Fruit fly (Drosophila melanogaster) Kc167 (cell line): Measurements from ENCODE around the gene IFT46.

Experiments
- Myc ChIP-seq: fragments of >200 bp; optimal IDR thresholded peaks from 2 replicates; lab custom pipeline; 2017; ENCODE audit warnings: missing external identifiers
- Sin3A ChIP-seq: fragments of >200 bp; optimal IDR thresholded peaks from 2 replicates; lab custom pipeline; 2018; ENCODE audit warnings: missing external identifiers
- h ChIP-seq: fragments of >200 bp; optimal IDR thresholded peaks from 3 replicates; lab custom pipeline; 2018; ENCODE audit warnings: missing external identifiers
- insv ChIP-seq: fragments of >200 bp; optimal IDR thresholded peaks from 3 replicates; lab custom pipeline; 2018; ENCODE audit warnings: missing external identifiers
- psq ChIP-seq: fragments of >200 bp; optimal IDR thresholded peaks from 2 replicates; lab custom pipeline; 2017; ENCODE audit warnings: missing external identifiers
- ttk ChIP-seq: sonication (Bioruptor generic); optimal IDR thresholded peaks from 2 replicates; lab custom pipeline; 2017; ENCODE audit warnings: missing external identifiers

The IFT46 gene

DNA sequence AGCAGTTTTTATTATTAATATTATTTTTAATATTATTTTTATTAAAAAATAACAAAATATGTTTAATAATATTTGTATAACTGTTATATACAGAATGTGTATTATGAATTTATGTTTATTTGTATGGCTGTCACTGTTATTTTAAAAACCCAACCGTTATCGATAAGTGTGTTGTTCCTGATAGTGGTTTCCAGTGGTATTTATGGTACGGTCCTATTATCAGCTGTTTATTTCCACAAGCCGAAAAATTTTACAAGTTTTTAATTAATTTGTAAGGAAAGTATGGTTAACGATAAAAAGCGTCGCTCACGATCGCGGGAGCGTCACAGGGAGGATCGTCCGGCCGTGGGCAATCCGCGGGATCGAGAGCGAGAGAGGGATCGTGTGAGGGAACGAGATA is 9.3 kb downstream of the IFT46 start, which contains the start of gene CG10333:
Gene CG10333, plus strand, starts transcription at position 191 of the 400 bp plus-strand sequence.
- TF ChIP-seq psq (lab: Kevin White, UChicago), result no peak

DNA sequence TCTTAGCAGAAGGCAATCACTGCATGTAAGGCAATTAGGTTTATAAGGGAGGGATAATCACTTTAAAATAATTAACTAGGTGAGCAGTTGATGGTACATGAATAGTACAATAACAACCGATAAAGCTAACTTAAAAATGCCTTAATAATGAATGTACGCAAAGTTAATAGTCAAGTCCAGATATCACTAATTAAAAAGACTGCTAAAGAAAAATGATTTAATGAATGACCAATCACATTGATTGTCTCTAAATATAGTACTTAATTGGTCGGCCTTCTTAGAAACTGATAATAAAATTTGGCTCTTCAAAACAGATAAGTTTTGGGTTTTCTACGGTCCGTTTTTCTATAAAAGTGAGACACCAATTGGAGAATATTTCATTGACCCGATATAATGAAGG is 10.4 kb downstream of the IFT46 start, which contains the start of gene CG31789:
Gene CG31789, plus strand, starts transcription at position 380 of the 400 bp plus-strand sequence.
- TF ChIP-seq h (no peak), Sin3A (lab: Kevin White, UChicago) (no peak), insv (no peak), psq (lab: Kevin White, UChicago) (no peak), Myc (lab: Kevin White, UChicago) (no peak), ttk (lab: Kevin White, UChicago) (no peak)

DNA sequence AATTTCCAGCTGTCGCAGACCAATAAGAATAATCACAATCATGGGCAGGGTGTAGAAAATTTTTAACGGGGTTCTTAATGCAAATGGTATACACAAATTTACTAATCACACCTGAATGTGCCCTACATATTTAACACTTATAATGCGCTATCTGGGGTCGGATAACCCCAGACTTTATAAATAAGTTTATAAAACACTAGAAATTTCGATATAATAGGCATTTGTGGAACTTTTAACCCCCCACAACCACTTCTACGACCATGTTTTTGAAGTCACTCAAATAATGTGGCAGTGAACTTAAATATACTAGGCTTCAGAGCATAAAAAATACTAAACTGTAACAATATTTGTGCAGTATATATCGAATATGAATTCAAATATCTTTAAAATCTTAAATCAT is 10.9 kb downstream of the IFT46 start, which contains the start of gene CG10413:
Gene CG10413, minus strand, starts transcription at position 264 of the 400 bp plus-strand sequence.
- TF ChIP-seq Myc (lab: Kevin White, UChicago) (no peak), insv (no peak), psq (lab: Kevin White, UChicago) (no peak), Sin3A (lab: Kevin White, UChicago) (no peak), ttk (lab: Kevin White, UChicago) (no peak), h (no peak)

DNA sequence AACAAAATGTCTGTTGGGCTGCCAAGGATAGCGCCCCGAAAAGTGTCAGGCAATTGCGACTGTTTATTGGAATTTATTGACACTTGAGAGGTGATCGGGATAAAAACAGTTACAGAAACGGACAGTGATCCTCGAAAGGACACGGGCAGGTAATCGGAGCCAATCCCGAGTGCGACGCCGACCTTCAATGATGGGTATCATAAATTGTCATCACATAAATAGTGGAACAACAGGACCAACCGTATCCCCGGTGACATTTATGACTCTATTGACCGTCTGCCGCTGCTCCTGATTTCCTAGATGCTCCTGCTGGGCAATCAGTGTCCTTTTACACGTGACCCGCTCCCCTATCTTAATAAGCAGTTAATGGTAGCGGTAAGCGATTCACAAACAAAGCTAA is 16.8 kb downstream of the IFT46 start:
- TF ChIP-seq Myc (lab: Kevin White, UChicago) (no peak), Sin3A (lab: Kevin White, UChicago) (no peak), h (no peak), insv (no peak), ttk (lab: Kevin White, UChicago) (no peak), psq (lab: Kevin White, UChicago) (no peak)

DNA sequence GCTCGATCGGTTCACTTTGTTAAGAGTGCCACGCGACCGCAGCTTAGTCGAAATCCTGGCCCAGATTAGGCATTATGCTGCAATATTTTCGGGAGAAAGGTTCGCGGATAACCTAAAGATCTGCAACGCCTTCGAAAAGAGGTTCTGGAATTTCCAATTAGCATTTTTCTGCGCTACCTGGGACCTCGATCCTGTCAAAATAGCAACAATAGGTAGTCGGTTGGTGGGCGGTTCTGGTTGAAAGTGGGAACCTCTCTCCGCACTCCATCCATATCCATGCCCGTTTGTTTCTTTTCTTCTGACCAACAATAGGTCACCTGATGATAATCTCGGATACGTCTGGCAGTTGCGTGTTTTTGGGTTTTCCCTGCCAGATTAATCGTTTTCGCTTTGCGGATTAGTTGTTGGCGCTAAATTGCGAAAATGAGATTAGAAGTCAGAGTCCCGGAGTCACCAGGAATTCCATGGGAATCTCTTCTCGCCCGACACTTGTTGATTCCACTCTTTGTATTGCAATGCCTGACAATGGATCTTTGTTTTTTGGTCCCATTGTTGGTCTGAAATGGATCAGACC is 17.7 kb downstream of the IFT46 start:
- no peak for TF ChIP-seq Myc (lab: Kevin White, UChicago)
- no peak for TF ChIP-seq Sin3A (lab: Kevin White, UChicago)
- no peak for TF ChIP-seq psq (lab: Kevin White, UChicago)
- no peak for TF ChIP-seq insv
- no peak for TF ChIP-seq ttk (lab: Kevin White, UChicago)
- no peak for TF ChIP-seq h

DNA sequence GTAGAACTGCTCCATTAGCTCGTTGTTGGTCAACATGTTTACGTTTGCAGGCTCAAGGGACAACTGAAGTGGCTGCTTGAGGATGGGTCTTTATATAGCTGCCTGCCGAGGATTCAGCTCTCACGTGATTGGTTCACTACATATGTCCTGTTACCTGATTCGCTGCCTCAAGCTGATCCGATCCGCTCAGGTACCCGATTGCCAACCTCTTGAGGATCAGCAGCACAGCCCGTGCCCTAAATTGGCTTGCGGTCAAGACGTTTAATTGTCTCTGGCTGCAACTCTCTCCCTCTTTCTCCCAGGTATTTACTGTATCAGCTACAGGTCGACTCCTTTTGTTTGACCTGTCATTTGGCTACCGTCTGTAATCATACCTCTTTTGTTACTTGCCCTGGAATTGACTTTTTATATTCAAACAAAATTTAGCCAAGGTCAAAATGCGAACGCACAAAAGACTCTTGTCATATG is 19.0 kb downstream of the IFT46 start, which contains the start of gene amos:
Gene amos, minus strand, starts transcription at position 51 of the 468 bp plus-strand sequence.
- TF ChIP-seq insv, result no peak
- TF ChIP-seq ttk (lab: Kevin White, UChicago), result no peak

DNA sequence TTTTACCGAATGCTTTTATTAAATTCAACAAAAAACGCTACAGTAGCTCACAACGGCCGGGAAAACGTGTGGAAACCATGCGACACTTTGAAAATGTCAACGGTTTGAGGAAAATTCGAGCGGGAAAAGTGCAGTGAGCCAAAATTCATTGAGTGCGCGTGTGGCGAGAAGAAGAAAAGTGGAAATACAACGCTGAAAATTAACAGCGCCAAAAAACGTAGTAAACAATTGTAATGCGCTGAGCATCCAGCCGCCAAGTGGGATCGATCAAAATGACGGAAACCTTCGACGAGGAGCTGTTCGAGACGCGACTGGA is 25.0 kb downstream of the IFT46 start:
- TF ChIP-seq Sin3A (lab: Kevin White, UChicago) (no peak), insv (no peak), h (no peak), ttk (lab: Kevin White, UChicago) (no peak), Myc (lab: Kevin White, UChicago) (no peak), psq (lab: Kevin White, UChicago) (no peak)

DNA sequence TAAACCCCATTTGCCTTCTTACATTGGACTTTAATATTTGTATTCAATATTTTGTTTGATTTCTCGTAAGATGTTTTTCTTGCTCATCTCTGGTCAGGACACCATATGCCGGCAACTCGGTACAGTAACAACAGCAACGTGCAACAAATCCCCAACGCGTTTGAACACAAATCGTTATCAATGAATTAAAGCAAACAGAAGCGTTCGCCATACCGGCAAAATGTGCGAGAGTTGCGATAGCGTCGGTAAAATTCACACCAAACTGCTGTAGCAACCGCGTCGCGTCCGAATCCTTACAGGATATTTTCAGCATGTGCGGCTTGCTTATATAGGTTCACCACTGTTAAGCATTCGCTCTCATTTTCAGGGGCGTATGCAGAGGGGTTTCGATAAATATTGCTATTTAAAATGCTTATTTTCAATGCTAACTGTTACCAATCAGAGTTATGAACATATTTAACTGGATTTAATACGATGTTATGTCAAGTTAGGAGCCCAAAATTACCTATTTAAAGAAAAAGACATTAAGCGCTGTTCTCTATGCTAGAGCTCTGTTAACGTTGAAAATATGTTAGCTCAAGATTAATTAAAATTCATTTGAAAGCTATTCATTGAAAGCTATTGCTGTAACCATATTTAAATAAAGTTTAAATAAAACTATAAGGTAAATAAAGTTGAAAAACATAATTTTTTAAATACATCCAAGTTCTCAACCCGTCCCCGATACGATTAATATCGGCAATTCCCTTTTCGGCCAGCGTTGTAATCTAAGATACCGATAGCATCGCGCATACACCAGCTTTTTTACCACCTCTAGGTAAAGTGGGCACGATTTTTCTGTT is 25.6 kb downstream of the IFT46 start, which contains the start of the genes Pde11 and CG15160:
Gene Pde11, minus strand, starts transcription at position 243 of the 842 bp plus-strand sequence.
Gene CG15160, plus strand, starts transcription at position 792 of the 842 bp plus-strand sequence.
- TF ChIP-seq Sin3A (lab: Kevin White, UChicago) (no peak), insv (no peak), psq (lab: Kevin White, UChicago) (no peak), ttk (lab: Kevin White, UChicago) (no peak), Myc (lab: Kevin White, UChicago) (no peak), h (no peak)

DNA sequence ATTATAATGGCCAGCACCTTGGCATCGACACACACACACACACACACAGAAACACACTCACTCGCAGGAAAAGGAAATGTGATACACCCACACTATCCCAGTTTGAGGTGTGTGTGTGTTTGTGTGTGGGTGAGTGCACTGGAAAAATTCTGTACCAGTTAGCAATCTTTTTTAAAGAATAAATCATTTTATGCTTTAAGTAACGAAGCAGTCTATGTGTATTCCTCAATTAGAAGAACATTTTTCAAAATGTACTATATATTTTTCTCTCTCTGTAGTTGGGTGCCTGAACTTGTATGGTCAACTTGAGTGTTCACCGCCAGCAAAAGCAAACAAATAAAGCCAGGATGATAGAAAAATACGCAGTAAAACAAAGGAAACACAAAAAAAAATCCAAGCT is 31.3 kb downstream of the IFT46 start:
- no peak for TF ChIP-seq psq (lab: Kevin White, UChicago)
- no peak for TF ChIP-seq h
- no peak for TF ChIP-seq ttk (lab: Kevin White, UChicago)
- no peak for TF ChIP-seq Sin3A (lab: Kevin White, UChicago)
- TF ChIP-seq insv, result no peak
- TF ChIP-seq Myc (lab: Kevin White, UChicago), result no peak

DNA sequence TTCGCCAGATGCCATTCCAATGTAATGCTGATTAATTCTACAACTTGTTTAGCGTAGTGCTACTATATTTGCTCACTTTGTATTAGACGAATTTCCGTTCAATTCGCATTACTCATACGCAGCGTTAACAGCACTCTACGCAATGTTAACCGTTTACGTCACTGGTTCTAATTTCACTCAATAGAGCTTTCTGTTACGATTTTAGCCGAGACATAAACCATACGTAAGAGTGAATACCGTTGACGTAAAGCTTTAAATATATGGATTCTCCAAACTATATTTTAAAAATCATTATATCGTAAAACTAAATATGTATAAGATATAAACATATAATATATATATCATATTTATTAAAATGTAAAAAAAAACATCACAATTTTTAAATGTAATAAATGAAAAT is 39.7 kb downstream of the IFT46 start:
- TF ChIP-seq Myc (lab: Kevin White, UChicago) (no peak), ttk (lab: Kevin White, UChicago) (no peak)

DNA sequence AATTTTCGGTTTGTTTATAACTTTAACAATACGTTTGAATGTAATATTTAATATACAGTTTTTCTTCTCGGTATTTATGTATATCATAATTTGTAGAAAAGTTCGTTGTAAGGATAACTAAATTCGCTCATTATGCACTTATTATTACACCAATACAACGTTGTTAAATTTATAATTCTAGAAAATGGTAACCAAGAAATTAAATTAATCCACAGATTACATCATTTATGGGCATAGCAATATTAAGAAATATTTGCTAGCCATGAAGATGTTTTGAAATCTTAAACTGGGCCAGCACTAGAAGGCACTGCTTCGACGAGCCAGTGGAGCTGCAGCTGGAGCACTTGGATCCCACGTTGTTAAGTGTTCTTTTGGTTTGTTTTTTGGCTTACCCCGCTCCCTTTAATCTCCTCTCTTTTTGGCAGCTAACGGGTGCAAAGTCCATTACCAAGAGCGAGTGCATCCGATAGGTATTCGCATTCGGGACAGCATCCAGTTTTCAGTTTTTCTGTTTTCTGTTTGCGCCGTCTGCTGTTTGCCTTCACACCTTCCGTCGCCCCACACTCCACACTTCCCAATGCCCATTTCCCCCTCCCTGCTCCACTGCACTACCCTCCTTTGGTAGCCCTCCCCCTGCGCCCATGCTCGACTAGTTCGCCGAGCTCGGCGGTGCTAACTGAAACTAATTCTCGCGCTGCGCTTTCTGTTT is 43.3 kb downstream of the IFT46 start:
- TF ChIP-seq h (no peak), psq (lab: Kevin White, UChicago) (no peak), insv (no peak)

DNA sequence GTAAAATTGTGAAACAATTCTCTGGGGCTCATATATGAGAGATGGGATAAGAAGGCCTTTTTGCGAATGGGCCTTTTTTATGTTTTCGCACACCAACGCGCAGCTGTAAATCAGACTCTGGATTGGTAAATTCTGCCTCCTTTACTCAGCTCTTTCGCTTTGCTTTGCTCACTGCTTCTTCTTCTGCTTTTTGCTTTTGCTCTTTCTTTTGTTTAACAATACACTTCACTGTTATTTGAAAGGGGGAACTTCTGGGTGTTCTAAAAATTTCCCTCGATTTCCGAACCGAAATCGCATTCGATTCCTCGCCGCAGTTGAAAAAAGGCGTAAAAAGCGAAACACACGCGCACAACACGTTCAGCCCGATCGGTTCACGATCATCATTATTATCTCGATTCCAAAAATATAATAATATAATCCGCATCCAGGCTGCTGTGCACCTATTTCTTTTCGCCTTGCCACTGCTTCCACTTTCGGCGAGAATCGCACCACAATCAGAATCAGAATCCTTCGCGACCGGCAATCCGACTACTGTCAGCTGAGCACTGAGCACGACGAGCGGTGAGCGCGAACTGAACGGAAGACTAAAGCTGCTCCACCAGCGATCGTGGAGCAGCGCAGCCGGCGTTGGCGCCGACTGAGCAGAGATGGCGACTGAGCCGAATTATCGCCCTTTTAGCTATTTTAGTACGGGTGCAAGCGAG is 44.0 kb downstream of the IFT46 start:
- TF ChIP-seq insv, result no peak
- no peak for TF ChIP-seq h
- TF ChIP-seq Sin3A (lab: Kevin White, UChicago), result no peak
- no peak for TF ChIP-seq ttk (lab: Kevin White, UChicago)
- TF ChIP-seq Myc (lab: Kevin White, UChicago), result no peak
- no peak for TF ChIP-seq psq (lab: Kevin White, UChicago)
